Fruit fly (Drosophila melanogaster): Measurements from ENCODE around the gene Cpr72Ec.

- TF ChIP-seq CG9932 (GFP tag; IDR thresholded peaks at IDR 0.05) (no peak), CG11247 (GFP tag; IDR thresholded peaks at IDR 0.05) (no peak), CG10209 (GFP tag; optimal IDR thresholded peaks at IDR 0.05) (no peak), Dip3 (GFP tag; optimal IDR thresholded peaks at IDR 0.05) (no peak), usp (GFP tag; optimal IDR thresholded peaks at IDR 0.05) (no peak), dm (GFP tag; optimal IDR thresholded peaks at IDR 0.05) (no peak)
These were observed at the start of gene Cpr72Ec for dm6 chr3L:16367240-16367639.
